Fruit fly (Drosophila melanogaster): ENCODE results near the gene TTLL5.

DNA sequence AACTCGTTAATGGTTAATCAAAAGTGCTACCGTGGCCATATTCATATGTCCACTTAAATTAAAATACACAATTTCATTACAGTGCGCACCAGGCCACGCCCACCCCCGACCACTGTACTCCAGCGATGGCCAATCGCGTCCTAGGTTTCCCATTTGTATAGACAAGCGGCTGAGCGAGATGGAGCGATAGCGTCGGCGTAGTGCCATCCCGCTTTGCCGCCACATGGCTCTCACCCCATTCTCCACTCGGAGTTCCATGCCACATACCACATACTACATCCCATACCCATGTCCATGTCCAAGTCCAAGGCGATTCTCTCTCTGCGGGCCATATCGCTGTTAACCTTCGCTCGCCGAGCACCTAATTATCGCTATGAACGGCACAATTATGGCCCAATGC, 42.3 kb downstream of the TTLL5 start:
- TF ChIP-seq EcR (GFP tag; optimal IDR thresholded peaks at IDR 0.05), result no peak
- TF ChIP-seq usp (GFP tag; optimal IDR thresholded peaks at IDR 0.05), result no peak
- TF ChIP-seq pan (optimal IDR thresholded peaks at IDR 0.05), result no peak
- TF ChIP-seq CG8478 (optimal IDR thresholded peaks at IDR 0.05), result peak; percentile 54
- TF ChIP-seq psq (optimal IDR thresholded peaks at IDR 0.05), result no peak
- no peak for TF ChIP-seq Dll (optimal IDR thresholded peaks at IDR 0.05)
